Fruit fly (Drosophila melanogaster) whole organism, embryonic: ENCODE data around the gene mRpL32.
A peak's percentile ranks its signal among the peaks of the same experiment; 100 is the strongest.

Experiments used
- CG12236 ChIP-seq: fragments of 200-800 bp; sonication (Bioruptor generic); optimal IDR thresholded peaks from 2 replicates; lab custom pipeline; 2016; ENCODE audit warnings: missing biosample characterization, missing genetic modification characterization
- CG12299 ChIP-seq: fragments of 200-800 bp; sonication (Bioruptor generic); optimal IDR thresholded peaks from 2 replicates; lab custom pipeline; 2018; ENCODE audit warnings: missing biosample characterization, mild to moderate bottlenecking, missing genetic modification characterization
- CG13123 ChIP-seq: fragments of 200-800 bp; sonication (Bioruptor generic); optimal IDR thresholded peaks from 2 replicates; lab custom pipeline; 2016; ENCODE audit warnings: missing biosample characterization, missing genetic modification characterization
- CG14965 ChIP-seq: fragments of 200-800 bp; sonication (Bioruptor generic); optimal IDR thresholded peaks from 2 replicates; lab custom pipeline; 2016; ENCODE audit warnings: missing biosample characterization, missing genetic modification characterization, borderline replicate concordance
- CG15073 ChIP-seq: fragments of 200-800 bp; sonication (Bioruptor generic); optimal IDR thresholded peaks from 2 replicates; lab custom pipeline; 2016; ENCODE audit warnings: missing biosample characterization, missing genetic modification characterization
- CG15269 ChIP-seq: fragments of 200-800 bp; sonication (Bioruptor generic); optimal IDR thresholded peaks from 2 replicates; lab custom pipeline; 2018; ENCODE audit warnings: missing biosample characterization, mild to moderate bottlenecking, missing genetic modification characterization, moderate library complexity
- CG15479 ChIP-seq: fragments of 200-800 bp; sonication (Bioruptor generic); optimal IDR thresholded peaks from 3 replicates; lab custom pipeline; 2019; ENCODE audit warnings: missing biosample characterization, mild to moderate bottlenecking, missing genetic modification characterization, moderate library complexity
- CG1603 ChIP-seq: fragments of 200-800 bp; sonication (Bioruptor generic); optimal IDR thresholded peaks from 2 replicates; lab custom pipeline; 2019; ENCODE audit warnings: missing biosample characterization, mild to moderate bottlenecking, missing genetic modification characterization, moderate library complexity
- CG1792 ChIP-seq: fragments of 200-800 bp; sonication (Bioruptor generic); optimal IDR thresholded peaks from 2 replicates; lab custom pipeline; 2016; ENCODE audit warnings: missing biosample characterization, missing genetic modification characterization
- CG18476 ChIP-seq: fragments of 200-800 bp; sonication (Bioruptor generic); optimal IDR thresholded peaks from 2 replicates; lab custom pipeline; 2016; ENCODE audit warnings: missing biosample characterization, mild to moderate bottlenecking, missing genetic modification characterization
- CG30020 ChIP-seq: fragments of 200-800 bp; optimal IDR thresholded peaks from 2 replicates; lab custom pipeline; 2019; ENCODE audit warnings: missing biosample characterization, mild to moderate bottlenecking, missing genetic modification characterization, moderate library complexity
- CG4820 ChIP-seq: fragments of 200-800 bp; sonication (Bioruptor generic); optimal IDR thresholded peaks from 3 replicates; lab custom pipeline; 2016; ENCODE audit warnings: missing biosample characterization, missing genetic modification characterization
- CG5953 ChIP-seq: fragments of 200-800 bp; sonication (Bioruptor generic); IDR thresholded peaks from 2 replicates; pipeline ENCODE4 v1.3.6; 2022; ENCODE audit warnings: missing biosample characterization, missing genetic modification characterization
- CG6813 ChIP-seq: fragments of 200-800 bp; sonication (Bioruptor generic); optimal IDR thresholded peaks from 2 replicates; lab custom pipeline; 2017; ENCODE audit warnings: missing biosample characterization, missing genetic modification characterization, mild to moderate bottlenecking, moderate library complexity, missing genetic modification reagents
- CG7372 ChIP-seq: fragments of 200-800 bp; sonication (Bioruptor generic); IDR thresholded peaks from 2 replicates; pipeline ENCODE4 v1.3.6; 2022; ENCODE audit warnings: missing biosample characterization, missing genetic modification characterization
- CG9437 ChIP-seq: fragments of 200-800 bp; sonication (Bioruptor generic); optimal IDR thresholded peaks from 2 replicates; lab custom pipeline; 2018; ENCODE audit warnings: missing biosample characterization, mild to moderate bottlenecking, missing genetic modification characterization
- CHES-1-like ChIP-seq: fragments of 200-800 bp; sonication (Bioruptor generic); optimal IDR thresholded peaks from 2 replicates; lab custom pipeline; 2016; ENCODE audit warnings: missing biosample characterization, missing genetic modification characterization
- CrebB ChIP-seq: fragments of 200-800 bp; sonication (Bioruptor generic); optimal IDR thresholded peaks from 3 replicates; lab custom pipeline; 2018; ENCODE audit warnings: missing biosample characterization, mild to moderate bottlenecking, missing genetic modification characterization
- Drgx ChIP-seq: fragments of 200-800 bp; sonication (Bioruptor generic); IDR thresholded peaks from 2 replicates; pipeline ENCODE4 v1.3.6; 2022; ENCODE audit warnings: missing biosample characterization, missing genetic modification characterization
- Eip74EF ChIP-seq, 2 experiments: fragments of 200-800 bp in 1 of 2; fragments of >200 bp in 1 of 2; sonication (Bioruptor generic) in 1 of 2; optimal IDR thresholded peaks; 2 replicates each; lab custom pipeline; 2017 to 2019; ENCODE audit warnings: missing biosample characterization in 2 of 2, missing genetic modification characterization in 2 of 2, mild to moderate bottlenecking in 1 of 2, moderate library complexity in 1 of 2
- Ets65A ChIP-seq: fragments of 200-800 bp; sonication (Bioruptor generic); peaks from one replicate; lab custom pipeline; 2016; ENCODE audit warnings: missing biosample characterization, missing genetic modification characterization
- Kr ChIP-seq: fragments of 200-800 bp; sonication (Bioruptor generic); optimal IDR thresholded peaks from 2 replicates; lab custom pipeline; 2017; ENCODE audit warnings: missing biosample characterization, mild to moderate bottlenecking, missing genetic modification characterization
- MBD-R2 ChIP-seq: fragments of 200-800 bp; sonication (Bioruptor generic); IDR thresholded peaks from 2 replicates; pipeline ENCODE4 v1.3.6; 2022; ENCODE audit warnings: missing biosample characterization, missing genetic modification characterization
- Mad ChIP-seq: fragments of 200-800 bp; sonication (Bioruptor generic); optimal IDR thresholded peaks from 2 replicates; lab custom pipeline; 2016; ENCODE audit warnings: missing biosample characterization, missing genetic modification characterization
- Ptx1 ChIP-seq: fragments of 200-800 bp; sonication (Bioruptor generic); IDR thresholded peaks from 2 replicates; pipeline ENCODE4 v1.3.6; 2022; ENCODE audit warnings: missing biosample characterization, missing genetic modification characterization
- Sox100B ChIP-seq: fragments of 200-800 bp; sonication (Bioruptor generic); optimal IDR thresholded peaks from 3 replicates; lab custom pipeline; 2018; ENCODE audit warnings: missing biosample characterization, mild to moderate bottlenecking, missing genetic modification characterization
- Sox102F ChIP-seq: fragments of 200-800 bp; sonication (Bioruptor generic); optimal IDR thresholded peaks from 2 replicates; lab custom pipeline; 2018; ENCODE audit warnings: missing biosample characterization, mild to moderate bottlenecking, missing genetic modification characterization, moderate library complexity
- bigmax ChIP-seq: fragments of 200-800 bp; sonication (Bioruptor generic); optimal IDR thresholded peaks from 2 replicates; lab custom pipeline; 2018; ENCODE audit warnings: missing biosample characterization, mild to moderate bottlenecking, missing genetic modification characterization
- bsh ChIP-seq, 2 experiments: fragments of 200-800 bp; sonication (Bioruptor generic); optimal IDR thresholded peaks; 2 replicates each; lab custom pipeline; 2017 to 2018; ENCODE audit warnings: mild to moderate bottlenecking in 2 of 2, missing biosample characterization in 2 of 2, missing genetic modification characterization in 2 of 2, moderate library complexity in 1 of 2
- caup ChIP-seq: fragments of 200-800 bp; sonication (Bioruptor generic); optimal IDR thresholded peaks from 3 replicates; lab custom pipeline; 2017; ENCODE audit warnings: missing biosample characterization, mild to moderate bottlenecking, missing genetic modification characterization, moderate library complexity; ENCODE audit not compliant: severe bottlenecking
- crol ChIP-seq: fragments of 200-800 bp; sonication (Bioruptor generic); IDR thresholded peaks from 2 replicates; pipeline ENCODE4 v1.3.6; 2022; ENCODE audit warnings: missing biosample characterization, missing genetic modification characterization
- dysf ChIP-seq: fragments of 200-800 bp; sonication (Bioruptor generic); IDR thresholded peaks from 3 replicates; pipeline ENCODE4 v1.3.6; 2022; ENCODE audit warnings: missing biosample characterization, missing genetic modification characterization
- grau ChIP-seq: fragments of 200-800 bp; optimal IDR thresholded peaks from 3 replicates; lab custom pipeline; 2019; ENCODE audit warnings: missing biosample characterization, mild to moderate bottlenecking, missing genetic modification characterization, moderate library complexity
- h ChIP-seq: fragments of >200 bp; optimal IDR thresholded peaks from 2 replicates; lab custom pipeline; 2017
- lilli ChIP-seq: fragments of 200-800 bp; sonication (Bioruptor generic); optimal IDR thresholded peaks from 3 replicates; lab custom pipeline; 2016; ENCODE audit warnings: missing biosample characterization, missing genetic modification characterization
- mirr ChIP-seq: fragments of 200-800 bp; sonication (Bioruptor generic); optimal IDR thresholded peaks from 3 replicates; lab custom pipeline; 2018; ENCODE audit warnings: missing biosample characterization, mild to moderate bottlenecking, missing genetic modification characterization
- nerfin-2 ChIP-seq: fragments of 200-800 bp; sonication (Bioruptor generic); IDR thresholded peaks from 2 replicates; pipeline ENCODE4 v1.3.6; 2022; ENCODE audit warnings: missing biosample characterization, missing genetic modification characterization; ENCODE audit not compliant: partially characterized antibody
- org-1 ChIP-seq: fragments of 200-800 bp; sonication (Bioruptor generic); optimal IDR thresholded peaks from 2 replicates; lab custom pipeline; 2017; ENCODE audit warnings: missing biosample characterization, missing genetic modification characterization
- pfk ChIP-seq: fragments of 200-800 bp; sonication (Bioruptor generic); optimal IDR thresholded peaks from 2 replicates; lab custom pipeline; 2018; ENCODE audit warnings: missing biosample characterization, mild to moderate bottlenecking, missing genetic modification characterization, moderate library complexity
- prd ChIP-seq, 3 experiments: fragments of >200 bp in 2 of 3; fragments of 200-800 bp in 1 of 3; sonication (Bioruptor generic) in 1 of 3; optimal IDR thresholded peaks in 2 of 3; IDR thresholded peaks in 1 of 3; 2 replicates in 2 of 3; 3 replicates in 1 of 3; pipeline versions ENCODE4 v1.3.6 to Lab custom; 2017 to 2022; ENCODE audit warnings: missing biosample characterization in 1 of 3, missing genetic modification characterization in 1 of 3
- sens ChIP-seq: fragments of 200-800 bp; sonication (Bioruptor generic); peaks from one replicate; lab custom pipeline; 2016; ENCODE audit warnings: missing biosample characterization, missing genetic modification characterization
- stc ChIP-seq: fragments of 200-800 bp; sonication (Bioruptor generic); IDR thresholded peaks from 2 replicates; pipeline ENCODE4 v1.3.6; 2022; ENCODE audit warnings: missing biosample characterization, missing genetic modification characterization
- tap ChIP-seq: fragments of 200-800 bp; optimal IDR thresholded peaks from 3 replicates; lab custom pipeline; 2019; ENCODE audit warnings: missing biosample characterization, mild to moderate bottlenecking, missing genetic modification characterization, moderate library complexity
- usp ChIP-seq: fragments of >200 bp; optimal IDR thresholded peaks from 2 replicates; lab custom pipeline; 2017; ENCODE audit warnings: missing biosample characterization, missing genetic modification characterization
- vvl ChIP-seq: fragments of 200-800 bp; sonication (Bioruptor generic); IDR thresholded peaks from 2 replicates; pipeline ENCODE4 v1.3.6; 2022; ENCODE audit warnings: missing biosample characterization, missing genetic modification characterization
- wek ChIP-seq: fragments of 200-800 bp; sonication (Bioruptor generic); optimal IDR thresholded peaks from 3 replicates; lab custom pipeline; 2018; ENCODE audit warnings: missing biosample characterization, mild to moderate bottlenecking, missing genetic modification characterization, moderate library complexity

The mRpL32 gene

DNA sequence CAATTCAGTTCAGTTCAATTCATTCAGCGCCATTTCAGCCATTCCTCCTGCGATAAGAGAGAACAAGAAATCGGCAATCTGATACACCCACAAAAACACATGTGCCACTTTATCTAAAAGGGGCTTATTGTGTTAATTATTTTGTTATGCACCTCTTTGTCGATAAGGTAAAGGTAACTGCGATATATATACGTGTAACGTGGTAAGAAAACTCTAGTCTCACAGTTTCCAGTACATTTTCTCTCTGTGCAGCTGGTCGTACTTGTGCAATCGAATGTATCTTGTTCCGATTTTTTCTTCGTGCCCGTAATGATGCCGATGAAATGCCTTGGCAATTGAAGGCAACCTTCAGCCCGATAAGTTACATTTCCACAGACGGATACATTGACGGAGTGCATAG, 34.9 kb downstream of the mRpL32 start (continued):
- TF ChIP-seq CG14965: no peak
- no peak for TF ChIP-seq CHES-1-like (GFP tag; lab: Kevin White, UChicago)
- no peak for TF ChIP-seq CG30020 (tag; lab: Kevin White, UChicago)
- no peak for TF ChIP-seq tap
- no peak for TF ChIP-seq Mad (GFP tag; lab: Kevin White, UChicago)
- no peak for TF ChIP-seq CrebB (tag; lab: Kevin White, UChicago)
- peak; percentile 50 for TF ChIP-seq caup (GFP tag; lab: Kevin White, UChicago)
- TF ChIP-seq Ptx1 (GFP tag; lab: Robert Waterston, UW): no peak
- TF ChIP-seq Ets65A (GFP tag; lab: Kevin White, UChicago): peak; percentile 75
- TF ChIP-seq CG15269 (tag; lab: Kevin White, UChicago): no peak
- TF ChIP-seq crol (GFP tag; lab: Robert Waterston, UW): no peak
- TF ChIP-seq Kr: no peak
- no peak for TF ChIP-seq CG4820 (GFP tag; lab: Kevin White, UChicago)
- TF ChIP-seq Eip74EF (GFP tag; optimal IDR thresholded peaks at IDR 0.05; lab: Kevin White, UChicago): no peak

- TF ChIP-seq mirr (GFP tag; lab: Kevin White, UChicago): no peak
- TF ChIP-seq stc (GFP tag; lab: Robert Waterston, UW): no peak
- TF ChIP-seq CG15073: no peak
- TF ChIP-seq Drgx (GFP tag; lab: Robert Waterston, UW): peak; percentile 30; the same call in 1 of the 2 replicates
These were observed 37.5 kb downstream of the mRpL32 start for dm6 chr3R:31290195-31290594.

DNA sequence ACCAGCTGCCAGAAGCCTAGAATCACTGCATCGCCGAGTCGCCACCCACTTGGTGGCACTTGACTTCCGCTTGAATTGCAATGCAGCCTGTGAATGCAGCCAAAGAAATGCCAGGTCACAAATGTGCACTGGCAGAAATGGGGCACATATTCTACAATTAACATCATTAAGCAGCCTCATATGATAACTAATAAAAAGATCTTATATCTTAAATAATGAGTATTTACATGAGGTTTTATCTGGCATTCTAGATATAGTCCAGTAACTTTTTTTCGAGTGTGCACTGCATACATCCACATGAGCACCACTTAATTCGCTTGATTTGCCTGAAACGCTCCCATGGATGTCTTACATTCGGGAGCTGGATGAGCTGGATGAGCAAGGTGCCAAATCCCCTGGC, 43.0 kb downstream of the mRpL32 start:
- TF ChIP-seq vvl (GFP tag; lab: Robert Waterston, UW): 0 out of 2 replicates have a peak, but pooled peaks have one; percentile 16
- TF ChIP-seq bsh (GFP tag; optimal IDR thresholded peaks at IDR 0.05; lab: Kevin White, UChicago): peak; percentile 20 to 37
- peak; percentile 28 for TF ChIP-seq sens (GFP tag; lab: Kevin White, UChicago)
- TF ChIP-seq Sox102F (GFP tag; lab: Kevin White, UChicago): peak; percentile 21
- no peak for TF ChIP-seq MBD-R2
- no peak for TF ChIP-seq lilli (GFP tag; lab: Kevin White, UChicago)
- no peak for TF ChIP-seq grau
- TF ChIP-seq CG5953 (GFP tag; lab: Robert Waterston, UW): peak; percentile 30; the same call in 1 of the 2 replicates
- peak; percentile 8 for TF ChIP-seq CG1603 (tag; lab: Kevin White, UChicago)
- no peak for TF ChIP-seq CG13123 (GFP tag; lab: Kevin White, UChicago)
- no peak for TF ChIP-seq Sox100B (GFP tag; lab: Kevin White, UChicago)
- TF ChIP-seq Drgx (GFP tag; lab: Robert Waterston, UW): peak; percentile 54; the same call in 1 of the 2 replicates
- no peak for TF ChIP-seq CG6813
- no peak for TF ChIP-seq prd (optimal IDR thresholded peaks at IDR 0.05; lab: Kevin White, UChicago)
- peak; percentile 21; the same call in 1 of the 3 replicates for TF ChIP-seq prd (GFP tag; IDR thresholded peaks at IDR 0.05; lab: Robert Waterston, UW)
- no peak for TF ChIP-seq dysf (GFP tag; lab: Robert Waterston, UW)

DNA sequence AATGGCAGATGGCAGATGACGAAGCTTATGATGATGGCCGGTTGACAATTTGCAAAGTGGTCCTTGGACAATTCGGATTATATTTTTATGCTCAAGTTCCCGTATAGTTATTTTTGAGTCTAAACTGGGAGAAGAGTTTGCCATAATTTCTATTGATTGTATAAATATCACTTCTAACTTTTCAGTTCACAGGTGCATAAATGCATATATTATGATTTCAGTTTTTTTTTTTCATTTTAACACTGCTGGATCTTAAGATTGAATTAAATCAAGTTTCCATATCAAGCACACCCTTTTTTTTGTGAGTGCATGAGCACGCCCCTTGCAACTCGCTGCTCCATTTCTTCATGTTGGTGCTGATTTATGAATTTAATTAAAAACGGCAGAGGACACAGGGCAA, 44.3 kb downstream of the mRpL32 start:
- no peak for TF ChIP-seq CG7372 (GFP tag; lab: Robert Waterston, UW)
- no peak for TF ChIP-seq h (lab: Kevin White, UChicago)
- TF ChIP-seq org-1 (GFP tag; lab: Kevin White, UChicago): no peak
- no peak for TF ChIP-seq nerfin-2 (GFP tag; lab: Robert Waterston, UW)
- TF ChIP-seq CG18476 (GFP tag; lab: Kevin White, UChicago): no peak
- no peak for TF ChIP-seq CG12299 (tag; lab: Kevin White, UChicago)
- no peak for TF ChIP-seq CG12236 (GFP tag; lab: Kevin White, UChicago)
- TF ChIP-seq usp: no peak
- no peak for TF ChIP-seq pfk
- no peak for TF ChIP-seq CG1792 (GFP tag; lab: Kevin White, UChicago)
- TF ChIP-seq bigmax (GFP tag; lab: Kevin White, UChicago): no peak
- no peak for TF ChIP-seq CG9437 (GFP tag; lab: Kevin White, UChicago)
- no peak for TF ChIP-seq wek (GFP tag; lab: Kevin White, UChicago)
- TF ChIP-seq CG15479 (GFP tag; lab: Kevin White, UChicago): no peak
